Worm (Caenorhabditis elegans) whole organism, mixed stage, embryonic: ENCODE measurements around the gene F15A4.2.

Source experiments
- M03D4.4 ChIP-seq: sonication (generic microtip); optimal IDR thresholded peaks from 2 replicates; lab custom pipeline; 2017; ENCODE audit warnings: mild to moderate bottlenecking, missing genetic modification characterization, missing compliant biosample characterization
- blmp-1 ChIP-seq: fragments of 150-350 bp; optimal IDR thresholded peaks from 2 replicates; lab custom pipeline; 2014; ENCODE audit warnings: missing biosample characterization, missing genetic modification characterization
- ceh-39 ChIP-seq: fragments of 150-350 bp; optimal IDR thresholded peaks from 2 replicates; lab custom pipeline; 2014; ENCODE audit warnings: missing biosample characterization, missing genetic modification characterization
- ceh-43 ChIP-seq: fragments of 200-800 bp; sonication (Bioruptor generic); optimal IDR thresholded peaks from 2 replicates; lab custom pipeline; 2018; ENCODE audit warnings: mild to moderate bottlenecking, missing genetic modification characterization, moderate library complexity, missing compliant biosample characterization
- ceh-83 ChIP-seq: fragments of 200-800 bp; sonication (Bioruptor generic); optimal IDR thresholded peaks from 2 replicates; lab custom pipeline; 2018; ENCODE audit warnings: mild to moderate bottlenecking, missing genetic modification characterization, missing compliant biosample characterization
- ces-1 ChIP-seq: fragments of 150-350 bp; optimal IDR thresholded peaks from 2 replicates; lab custom pipeline; 2014; ENCODE audit warnings: missing biosample characterization, missing genetic modification reagents, missing genetic modification characterization
- cnd-1 ChIP-seq: fragments of 200-800 bp; sonication (Bioruptor generic); optimal IDR thresholded peaks from 2 replicates; lab custom pipeline; 2018; ENCODE audit warnings: mild to moderate bottlenecking, missing genetic modification characterization, missing compliant biosample characterization
- drap-1 ChIP-seq: fragments of 200-800 bp; sonication (Bioruptor generic); optimal IDR thresholded peaks from 3 replicates; lab custom pipeline; 2018; ENCODE audit warnings: mild to moderate bottlenecking, missing genetic modification characterization, missing compliant biosample characterization
- elt-1 ChIP-seq: sonication (generic microtip); optimal IDR thresholded peaks from 2 replicates; lab custom pipeline; 2017; ENCODE audit warnings: missing genetic modification characterization, mild to moderate bottlenecking, missing compliant biosample characterization, antibody characterized with exemption, moderate library complexity, borderline replicate concordance; ENCODE audit not compliant: insufficient read depth
- elt-3 ChIP-seq: fragments of 150-350 bp; optimal IDR thresholded peaks from 2 replicates; lab custom pipeline; 2014; ENCODE audit warnings: missing biosample characterization, missing genetic modification characterization
- flh-1 ChIP-seq: fragments of 200-800 bp; sonication (Bioruptor generic); optimal IDR thresholded peaks from 2 replicates; lab custom pipeline; 2018; ENCODE audit warnings: mild to moderate bottlenecking, missing genetic modification characterization, moderate library complexity, missing compliant biosample characterization
- ham-2 ChIP-seq: fragments of 200-800 bp; sonication (Bioruptor generic); optimal IDR thresholded peaks from 2 replicates; lab custom pipeline; 2018; ENCODE audit warnings: mild to moderate bottlenecking, missing genetic modification characterization, missing compliant biosample characterization
- lin-13 ChIP-seq: fragments of 150-350 bp; optimal IDR thresholded peaks from 2 replicates; lab custom pipeline; 2014; ENCODE audit warnings: missing biosample characterization, missing genetic modification characterization
- lsy-2 ChIP-seq: fragments of 150-350 bp; optimal IDR thresholded peaks from 2 replicates; lab custom pipeline; 2014; ENCODE audit warnings: missing biosample characterization, missing genetic modification characterization
- mab-5 ChIP-seq: fragments of 150-350 bp; optimal IDR thresholded peaks from 2 replicates; lab custom pipeline; 2014; ENCODE audit warnings: missing biosample characterization, missing genetic modification characterization
- mep-1 ChIP-seq: fragments of 150-350 bp; optimal IDR thresholded peaks from 2 replicates; lab custom pipeline; 2017; ENCODE audit warnings: missing biosample characterization, missing genetic modification reagents, missing genetic modification characterization, inconsistent platforms
- mls-2 ChIP-seq: sonication (generic microtip); optimal IDR thresholded peaks from 2 replicates; lab custom pipeline; 2016; ENCODE audit warnings: mild to moderate bottlenecking, missing genetic modification characterization, moderate library complexity, missing compliant biosample characterization
- nhr-12 ChIP-seq: fragments of 150-350 bp; optimal IDR thresholded peaks from 2 replicates; lab custom pipeline; 2014; ENCODE audit warnings: missing biosample characterization, missing genetic modification characterization
- nhr-237 ChIP-seq: fragments of 150-350 bp; optimal IDR thresholded peaks from 2 replicates; lab custom pipeline; 2014; ENCODE audit warnings: missing biosample characterization, missing genetic modification characterization
- nhr-28 ChIP-seq: fragments of 150-350 bp; optimal IDR thresholded peaks from 2 replicates; lab custom pipeline; 2014; ENCODE audit warnings: missing biosample characterization, missing genetic modification characterization
- nhr-76 ChIP-seq: sonication (generic microtip); optimal IDR thresholded peaks from 2 replicates; lab custom pipeline; 2017; ENCODE audit warnings: missing biosample characterization, missing genetic modification characterization
- pha-4 ChIP-seq: fragments of 150-350 bp; optimal IDR thresholded peaks from 2 replicates; lab custom pipeline; 2018; ENCODE audit warnings: missing biosample characterization, missing genetic modification reagents, missing genetic modification characterization
- sptf-1 ChIP-seq: sonication (generic microtip); optimal IDR thresholded peaks from 2 replicates; lab custom pipeline; 2017; ENCODE audit warnings: mild to moderate bottlenecking, missing genetic modification characterization, moderate library complexity, missing compliant biosample characterization
- tbx-8 ChIP-seq: fragments of 200-800 bp; sonication (Bioruptor generic); optimal IDR thresholded peaks from 2 replicates; lab custom pipeline; 2018; ENCODE audit warnings: mild to moderate bottlenecking, missing genetic modification characterization, moderate library complexity, missing compliant biosample characterization
- unc-120 ChIP-seq: sonication (generic microtip); optimal IDR thresholded peaks from 2 replicates; lab custom pipeline; 2017; ENCODE audit warnings: missing genetic modification characterization, missing compliant biosample characterization; ENCODE audit not compliant: poor library complexity, severe bottlenecking
- unc-39 ChIP-seq: fragments of 150-350 bp; optimal IDR thresholded peaks from 2 replicates; lab custom pipeline; 2014; ENCODE audit warnings: missing biosample characterization, missing genetic modification characterization
- unc-62 ChIP-seq: fragments of 150-350 bp; optimal IDR thresholded peaks from 2 replicates; lab custom pipeline; 2014; ENCODE audit warnings: missing biosample characterization, missing genetic modification reagents, missing genetic modification characterization
- zip-8 ChIP-seq: fragments of 150-350 bp; optimal IDR thresholded peaks from 2 replicates; lab custom pipeline; 2014; ENCODE audit warnings: missing biosample characterization, missing genetic modification characterization

F15A4.2 gene

ce11 chrII:12460602-12461453, 1.5 kb upstream of the F15A4.2 start, which contains the start of gene tag-280:
tag-280 (plus strand) TSS chrII:12460652.
- no peak for TF ChIP-seq ceh-43 (GFP tag; lab: Kevin White, UChicago)
- no peak for TF ChIP-seq tbx-8
- no peak for TF ChIP-seq flh-1 (GFP tag; lab: Kevin White, UChicago)

ce11 chrII:12465557-12465956, 3.2 kb downstream of the F15A4.2 start, which contains the start of gene sre-37:
sre-37 (plus strand) TSS chrII:12465857.
- TF ChIP-seq unc-120 (tag; lab: Kevin White, UChicago) (no peak), M03D4.4 (tag; lab: Kevin White, UChicago) (no peak), ceh-39 (tag; lab: Kevin White, UChicago) (no peak), unc-39 (tag; lab: Kevin White, UChicago) (no peak), tbx-8 (no peak), elt-3 (tag; lab: Kevin White, UChicago) (no peak)
- TF ChIP-seq, all 35 proteins: peak for 0

DNA sequence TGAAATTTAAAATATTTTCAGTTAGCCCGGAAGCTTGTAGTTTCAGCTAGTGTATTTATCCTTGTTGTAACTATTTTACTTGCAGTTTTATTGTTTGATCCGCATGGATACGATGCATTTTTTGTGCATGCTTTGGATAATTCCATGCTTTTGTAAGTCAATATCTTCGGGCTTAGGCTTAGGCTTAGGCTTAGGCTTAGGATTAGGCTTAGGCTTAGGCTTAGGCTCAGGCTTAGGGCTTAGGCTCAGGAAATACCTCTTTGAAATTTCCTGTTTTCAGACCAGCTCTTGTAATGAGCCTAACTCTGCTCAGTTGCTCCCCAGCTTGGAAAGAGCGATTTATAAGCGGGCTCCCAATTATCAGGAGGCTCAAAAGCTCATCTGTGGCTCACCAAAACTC, 4.7 kb downstream of the F15A4.2 start, which contains the start of gene srg-16:
Gene srg-16, plus strand, starts transcription at position 87 of the 400 bp plus-strand sequence.
- TF ChIP-seq elt-1 (no peak), lin-13 (tag; lab: Kevin White, UChicago) (no peak), drap-1 (no peak), ham-2 (no peak), cnd-1 (tag; lab: Kevin White, UChicago) (no peak), ceh-39 (tag; lab: Kevin White, UChicago) (no peak), flh-1 (GFP tag; lab: Kevin White, UChicago) (no peak), ceh-43 (GFP tag; lab: Kevin White, UChicago) (no peak), nhr-76 (tag; lab: Kevin White, UChicago) (no peak)

DNA sequence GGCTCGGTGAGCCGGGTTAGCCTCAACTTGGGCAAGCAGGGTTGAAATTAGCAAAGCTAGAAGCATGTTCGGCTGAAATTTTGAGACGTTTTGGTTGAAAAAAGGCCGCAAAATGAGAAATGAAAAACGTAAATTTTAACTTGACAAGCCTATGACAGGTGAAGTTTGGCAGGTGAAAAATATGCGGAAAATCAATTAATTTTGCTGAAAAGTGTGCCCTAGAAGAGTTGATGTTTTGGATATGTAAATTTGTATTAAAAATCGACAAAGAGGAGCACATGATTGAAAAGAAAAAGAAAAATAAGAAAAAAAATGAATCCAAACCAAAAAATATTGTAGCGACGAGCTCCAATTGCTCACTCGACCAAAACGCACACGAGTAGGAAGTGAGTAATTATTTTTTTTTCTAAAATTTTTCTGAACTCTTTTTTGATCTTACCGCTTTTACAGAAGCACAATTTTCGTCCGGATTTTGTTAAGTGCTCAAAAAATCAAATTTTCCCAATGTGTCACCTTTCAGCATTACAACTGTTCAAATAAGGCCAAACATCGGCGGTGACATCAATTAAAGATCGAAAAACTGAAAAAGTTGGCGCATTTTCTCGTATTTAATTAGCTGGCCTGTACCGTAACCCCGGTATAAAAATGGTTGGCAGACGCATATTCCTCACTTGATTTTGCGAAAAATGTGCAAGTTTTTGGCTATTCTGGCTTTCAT, 9.0 kb downstream of the F15A4.2 start, which contains the start of the genes F15A4.5 and phat-8:
Gene F15A4.5, minus strand, starts transcription at position 101 of the 718 bp plus-strand sequence.
Gene phat-8, plus strand, starts transcription at position 668 of the 718 bp plus-strand sequence.
- TF ChIP-seq elt-3 (tag; lab: Kevin White, UChicago): no peak
- TF ChIP-seq unc-62: no peak
- TF ChIP-seq unc-39 (tag; lab: Kevin White, UChicago): no peak
- no peak for TF ChIP-seq sptf-1 (tag; lab: Kevin White, UChicago)
- TF ChIP-seq nhr-76 (tag; lab: Kevin White, UChicago): no peak
- no peak for TF ChIP-seq mls-2 (tag; lab: Kevin White, UChicago)
- TF ChIP-seq ceh-39 (tag; lab: Kevin White, UChicago): no peak
- TF ChIP-seq ham-2: no peak
- no peak for TF ChIP-seq elt-1
- no peak for TF ChIP-seq lsy-2 (tag; lab: Kevin White, UChicago)
- TF ChIP-seq pha-4 (tag; lab: Kevin White, UChicago): no peak
- TF ChIP-seq drap-1: no peak
- TF ChIP-seq nhr-28 (tag; lab: Kevin White, UChicago): no peak
- no peak for TF ChIP-seq blmp-1 (tag; lab: Kevin White, UChicago)
- TF ChIP-seq tbx-8: no peak
- TF ChIP-seq ceh-43 (GFP tag; lab: Kevin White, UChicago): no peak
- TF ChIP-seq nhr-12 (tag; lab: Kevin White, UChicago): no peak
- TF ChIP-seq nhr-237 (tag; lab: Kevin White, UChicago): no peak
- TF ChIP-seq ces-1 (GFP tag; lab: Kevin White, UChicago): no peak
- no peak for TF ChIP-seq ceh-83 (GFP tag; lab: Kevin White, UChicago)
- TF ChIP-seq, all 35 proteins: peak for 0

ce11 chrII:12473406-12473805, 11.1 kb downstream of the F15A4.2 start, which contains the start of gene srg-17:
srg-17 (plus strand) TSS chrII:12473706.
- no peak for TF ChIP-seq cnd-1 (tag; lab: Kevin White, UChicago)
- TF ChIP-seq nhr-237 (tag; lab: Kevin White, UChicago): no peak
- no peak for TF ChIP-seq blmp-1 (tag; lab: Kevin White, UChicago)
- TF ChIP-seq unc-62: no peak
- TF ChIP-seq drap-1: no peak
- TF ChIP-seq ceh-83 (GFP tag; lab: Kevin White, UChicago): no peak
- no peak for TF ChIP-seq lin-13 (tag; lab: Kevin White, UChicago)
- TF ChIP-seq pha-4 (tag; lab: Kevin White, UChicago): no peak
- TF ChIP-seq M03D4.4 (tag; lab: Kevin White, UChicago): no peak
- no peak for TF ChIP-seq mab-5
- no peak for TF ChIP-seq zip-8 (tag; lab: Kevin White, UChicago)
- TF ChIP-seq unc-120 (tag; lab: Kevin White, UChicago): no peak
- no peak for TF ChIP-seq nhr-12 (tag; lab: Kevin White, UChicago)
- no peak for TF ChIP-seq ham-2
- TF ChIP-seq tbx-8: no peak
- TF ChIP-seq mep-1 (tag; lab: Kevin White, UChicago): no peak
- TF ChIP-seq sptf-1 (tag; lab: Kevin White, UChicago): no peak
- TF ChIP-seq, all 35 proteins: peak for 0
